Worm (Caenorhabditis elegans): ENCODE results near the gene irld-22.

The irld-22 gene

DNA sequence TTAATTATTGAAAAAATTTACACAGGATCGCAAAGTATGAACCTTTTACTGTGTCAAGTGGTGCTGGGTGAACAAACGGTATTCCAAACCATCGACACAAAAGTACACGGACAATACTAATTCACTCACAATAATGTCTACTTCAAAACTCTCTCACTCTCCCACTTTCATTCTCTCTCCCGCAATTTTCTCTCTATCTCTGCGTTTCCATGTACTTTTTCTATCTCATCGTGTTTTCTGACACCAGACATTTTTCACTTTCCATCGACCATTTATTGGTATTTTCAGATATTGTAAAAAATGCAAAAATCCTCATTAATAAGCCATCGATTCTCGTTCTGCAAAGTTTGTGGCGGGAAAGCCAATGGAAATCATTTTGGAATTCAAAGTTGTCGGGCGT is 5.8 kb upstream of the irld-22 start, which contains the start of gene nhr-156:
Gene nhr-156 (plus strand): TSS at position 266 of the 400 bp plus-strand sequence.
- TF ChIP-seq ZK185.1 (tag; optimal IDR thresholded peaks at IDR 0.05; ENCODE audit: poor library complexity, severe bottlenecking): no peak
- TF ChIP-seq nhr-120 (GFP tag; IDR thresholded peaks at IDR 0.05): no peak
- TF ChIP-seq nhr-80 (tag; optimal IDR thresholded peaks at IDR 0.05): no peak
- no peak for TF ChIP-seq C06A6.2 (GFP tag; conservative IDR thresholded peaks at IDR 0.05)
- TF ChIP-seq dpl-1 (GFP tag; optimal IDR thresholded peaks at IDR 0.05): no peak

DNA sequence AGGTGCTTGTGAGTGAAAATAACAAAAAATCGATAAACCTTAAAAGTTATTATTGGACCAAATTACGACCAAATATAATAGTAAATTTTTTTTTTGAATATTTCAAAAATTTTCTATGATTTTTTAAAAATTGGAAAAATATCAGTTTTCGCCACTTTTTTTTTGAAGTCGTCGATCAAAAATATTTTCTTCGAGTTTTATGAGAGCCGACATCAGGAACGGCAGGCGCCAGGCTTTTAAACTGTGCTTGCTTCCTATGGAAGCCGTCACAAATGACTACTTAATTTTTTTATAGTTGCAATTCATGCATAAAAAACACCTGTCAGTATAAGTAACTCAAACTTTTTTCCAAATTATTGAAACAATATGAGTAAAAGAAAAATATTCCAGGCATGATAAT is 3.4 kb upstream of the irld-22 start:
- TF ChIP-seq bed-1 (GFP tag; IDR thresholded peaks at IDR 0.05): no peak
- no peak for TF ChIP-seq mcd-1 (GFP tag; IDR thresholded peaks at IDR 0.05)
- no peak for TF ChIP-seq B0035.1 (tag; optimal IDR thresholded peaks at IDR 0.05)
- no peak for TF ChIP-seq nhr-120 (GFP tag; IDR thresholded peaks at IDR 0.05)
- TF ChIP-seq repo-1 (tag; optimal IDR thresholded peaks at IDR 0.05): no peak

DNA sequence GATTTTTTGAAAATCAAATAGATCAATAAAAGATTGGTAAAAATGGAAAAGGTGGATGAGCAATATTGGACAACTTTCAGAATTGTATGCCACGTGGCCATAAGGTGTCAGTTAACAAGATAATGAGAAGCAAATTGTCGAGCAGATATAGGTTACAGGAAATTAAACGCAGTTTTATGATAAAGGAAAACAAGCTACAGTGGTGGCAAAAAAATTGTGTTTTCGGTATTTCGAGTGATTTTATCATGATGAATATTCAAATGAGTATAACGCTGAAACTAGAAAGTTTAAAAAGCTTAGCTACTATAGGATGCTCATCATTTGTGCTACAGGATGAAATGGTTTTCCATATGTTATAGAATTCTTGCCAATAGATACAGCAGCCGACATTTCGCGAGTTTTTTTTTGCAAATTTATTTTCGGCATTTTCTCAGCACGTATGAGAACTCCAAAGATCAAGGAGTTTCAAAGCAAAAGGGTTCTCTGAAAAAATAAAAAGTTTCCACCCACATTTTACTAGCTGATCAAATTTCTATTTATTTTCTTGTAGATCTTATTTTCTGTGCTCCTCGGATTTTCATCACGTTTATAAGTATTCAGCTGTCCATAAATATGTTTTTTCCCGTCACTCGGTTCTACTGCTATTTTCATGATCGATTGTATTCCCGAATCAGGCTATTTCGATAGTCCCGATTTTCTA is 2.6 kb upstream of the irld-22 start, which contains the start of the genes str-229 and srh-190:
Gene str-229 (minus strand): TSS at position 101 of the 700 bp plus-strand sequence.
Gene srh-190 (plus strand): TSS at position 650 of the 700 bp plus-strand sequence.
- TF ChIP-seq rpc-1 (optimal IDR thresholded peaks at IDR 0.05) (no peak), rpc-1 (tag; optimal IDR thresholded peaks at IDR 0.05) (no peak), lin-26 (GFP tag; IDR thresholded peaks at IDR 0.05) (no peak), B0035.1 (tag; optimal IDR thresholded peaks at IDR 0.05) (no peak), snpc-4 (GFP tag; optimal IDR thresholded peaks at IDR 0.05) (no peak), snpc-4 (tag; optimal IDR thresholded peaks at IDR 0.05) (no peak), Y79H2A.3 (GFP tag; conservative IDR thresholded peaks at IDR 0.05) (no peak), let-526 (GFP tag; IDR thresholded peaks at IDR 0.05) (no peak), Y56A3A.18 (GFP tag; IDR thresholded peaks at IDR 0.05) (no peak), F57A8.1 (GFP tag; optimal IDR thresholded peaks at IDR 0.05) (no peak), hlh-26 (GFP tag; conservative IDR thresholded peaks at IDR 0.05) (no peak), Y53F4B.3 (GFP tag; IDR thresholded peaks at IDR 0.05) (no peak), ceh-79 (tag; optimal IDR thresholded peaks at IDR 0.05) (no peak), ets-4 (GFP tag; optimal IDR thresholded peaks at IDR 0.05) (no peak)

DNA sequence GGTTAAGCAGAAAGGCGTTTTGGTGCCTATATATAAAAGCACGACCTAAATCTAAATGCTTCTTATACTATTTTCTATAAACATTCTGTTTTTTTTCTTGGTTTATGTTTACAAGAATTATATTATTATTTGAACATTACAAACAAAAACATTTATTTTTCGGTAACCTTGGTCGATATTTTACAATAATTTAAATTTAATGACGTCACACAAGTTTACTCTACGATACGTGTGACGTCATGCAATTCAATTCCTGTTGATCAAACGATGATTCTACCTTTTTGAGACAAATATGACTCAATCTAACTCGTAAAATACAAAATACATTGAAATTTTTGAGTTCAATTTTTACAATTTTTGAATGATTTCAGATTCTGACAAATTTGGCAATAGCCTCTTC is 4.0 kb downstream of the irld-22 start:
- no peak for TF ChIP-seq madf-8 (GFP tag; conservative IDR thresholded peaks at IDR 0.05)
- TF ChIP-seq snpc-1.1 (tag; optimal IDR thresholded peaks at IDR 0.05; ENCODE audit: insufficient read depth): no peak
- TF ChIP-seq ccch-3 (GFP tag; optimal IDR thresholded peaks at IDR 0.05): no peak
- TF ChIP-seq Y79H2A.3 (GFP tag; conservative IDR thresholded peaks at IDR 0.05): no peak
- TF ChIP-seq akir-1 (GFP tag; optimal IDR thresholded peaks at IDR 0.05): no peak
- TF ChIP-seq ztf-18 (tag; optimal IDR thresholded peaks at IDR 0.05): no peak
- TF ChIP-seq madf-10 (tag; optimal IDR thresholded peaks at IDR 0.05): no peak
- no peak for TF ChIP-seq repo-1 (tag; optimal IDR thresholded peaks at IDR 0.05)

DNA sequence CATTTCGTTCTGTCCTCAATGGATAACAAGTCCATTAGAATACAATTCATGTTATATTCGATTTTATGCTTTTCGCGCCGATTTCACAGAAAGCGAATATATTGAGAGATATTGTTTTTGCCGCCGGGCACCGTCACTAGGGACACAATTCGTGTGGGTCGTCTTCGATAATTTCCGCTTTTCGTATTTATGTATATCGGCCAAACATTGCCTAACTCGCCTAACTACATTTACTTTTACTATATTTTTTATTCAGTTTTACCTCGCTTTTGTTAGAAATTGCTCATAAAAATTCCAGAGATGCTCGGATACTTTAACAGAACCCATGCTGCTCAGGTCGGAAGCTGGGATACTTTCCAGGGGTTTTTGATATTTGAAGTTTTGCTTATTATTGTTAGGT is 5.3 kb downstream of the irld-22 start, which contains the start of gene sre-9:
Gene sre-9 (plus strand): TSS at position 301 of the 400 bp plus-strand sequence.
- TF ChIP-seq cebp-1 (GFP tag; IDR thresholded peaks at IDR 0.05): no peak
- TF ChIP-seq cebp-1 (tag; optimal IDR thresholded peaks at IDR 0.05): no peak
- no peak for TF ChIP-seq fkh-3 (tag; optimal IDR thresholded peaks at IDR 0.05)
- TF ChIP-seq ztf-18 (tag; optimal IDR thresholded peaks at IDR 0.05): no peak
- TF ChIP-seq B0019.2 (GFP tag; conservative IDR thresholded peaks at IDR 0.05): no peak
- no peak for TF ChIP-seq F39B2.1 (GFP tag; IDR thresholded peaks at IDR 0.05)
- no peak for TF ChIP-seq madf-8 (GFP tag; conservative IDR thresholded peaks at IDR 0.05)
- no peak for TF ChIP-seq let-526 (GFP tag; IDR thresholded peaks at IDR 0.05)

All from whole organism, young adult.